Fruit fly (Drosophila melanogaster): ENCODE results near the gene natalisin.

DNA sequence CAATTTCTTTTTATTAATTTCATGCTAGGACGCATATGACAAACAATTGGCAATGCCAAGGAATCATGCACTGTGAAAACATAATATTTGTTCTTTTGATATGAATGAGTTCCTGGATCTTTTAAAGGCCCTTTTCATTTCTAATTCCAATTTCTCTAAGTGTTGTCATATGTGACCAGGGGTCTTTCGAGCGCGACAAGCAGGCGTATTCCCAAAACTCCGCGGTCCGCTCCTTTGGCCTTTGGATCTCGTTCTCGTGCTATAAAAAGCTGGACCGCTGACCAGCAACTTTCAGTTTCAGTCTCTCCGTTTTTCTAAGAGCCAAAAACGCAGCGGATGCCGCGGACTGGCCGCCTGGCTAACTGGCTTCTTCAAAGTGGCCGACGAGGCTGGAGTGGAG lies at the start of gene natalisin:
- TF ChIP-seq woc (GFP tag; optimal IDR thresholded peaks at IDR 0.05) (no peak), Rel (GFP tag; optimal IDR thresholded peaks at IDR 0.05) (no peak), Rel (tag; optimal IDR thresholded peaks at IDR 0.05) (no peak), CG9705 (GFP tag; optimal IDR thresholded peaks at IDR 0.05) (no peak), Hr78 (GFP tag; optimal IDR thresholded peaks at IDR 0.05) (no peak), br (GFP tag; optimal IDR thresholded peaks at IDR 0.05) (no peak), jim (GFP tag; optimal IDR thresholded peaks at IDR 0.05) (no peak)
